Fruit fly (Drosophila melanogaster) whole organism, embryonic: ENCODE measurements around the gene CG15882.

Experiments used
- CG1832 ChIP-seq: fragments of 200-800 bp; sonication (Bioruptor generic); optimal IDR thresholded peaks from 2 replicates; lab custom pipeline; 2017; ENCODE audit warnings: missing biosample characterization, mild to moderate bottlenecking, missing genetic modification characterization, inconsistent platforms
- CG18764 ChIP-seq: fragments of 200-800 bp; sonication (Bioruptor generic); optimal IDR thresholded peaks from 3 replicates; lab custom pipeline; 2016; ENCODE audit warnings: missing biosample characterization, missing genetic modification characterization
- CG4617 ChIP-seq: fragments of 200-800 bp; sonication (Bioruptor generic); optimal IDR thresholded peaks from 3 replicates; lab custom pipeline; 2016; ENCODE audit warnings: missing biosample characterization, missing genetic modification characterization, borderline replicate concordance
- D ChIP-seq, 2 experiments: fragments of 200-800 bp in 1 of 2; fragments of >200 bp in 1 of 2; sonication (Bioruptor generic) in 1 of 2; optimal IDR thresholded peaks; 2 replicates in 1 of 2; 3 replicates in 1 of 2; lab custom pipeline; 2017; ENCODE audit warnings: mild to moderate bottlenecking in 1 of 2, missing biosample characterization in 1 of 2, missing genetic modification characterization in 1 of 2, missing genetic modification reagents in 1 of 2
- Lpt ChIP-seq: fragments of >200 bp; optimal IDR thresholded peaks from 2 replicates; lab custom pipeline; 2018; ENCODE audit warnings: missing biosample characterization, missing genetic modification characterization
- MESR4 ChIP-seq: fragments of 200-800 bp; sonication (Bioruptor generic); optimal IDR thresholded peaks from 2 replicates; lab custom pipeline; 2018; ENCODE audit warnings: missing biosample characterization, mild to moderate bottlenecking, missing genetic modification characterization, moderate library complexity
- hth ChIP-seq: fragments of >200 bp; optimal IDR thresholded peaks from 2 replicates; lab custom pipeline; 2017; ENCODE audit warnings: inconsistent platforms
- ind ChIP-seq: fragments of 200-800 bp; sonication (Bioruptor generic); optimal IDR thresholded peaks from 3 replicates; lab custom pipeline; 2016; ENCODE audit warnings: missing biosample characterization, missing genetic modification characterization
- insv ChIP-seq, 2 experiments: fragments of 200-800 bp; sonication (Bioruptor generic); optimal IDR thresholded peaks; 3 replicates each; lab custom pipeline; 2016 to 2018; ENCODE audit warnings: missing biosample characterization in 2 of 2, missing genetic modification characterization in 2 of 2
- maf-S ChIP-seq: fragments of 200-800 bp; sonication (Bioruptor generic); optimal IDR thresholded peaks from 2 replicates; lab custom pipeline; 2016; ENCODE audit warnings: missing biosample characterization, missing genetic modification characterization
- sna ChIP-seq: fragments of 200-800 bp; sonication (Bioruptor generic); IDR thresholded peaks from 2 replicates; pipeline ENCODE4 v1.3.6; 2022; ENCODE audit warnings: missing biosample characterization, missing genetic modification characterization; ENCODE audit not compliant: partially characterized antibody
- stc ChIP-seq: fragments of 200-800 bp; sonication (Bioruptor generic); IDR thresholded peaks from 2 replicates; pipeline ENCODE4 v1.3.6; 2022; ENCODE audit warnings: missing biosample characterization, missing genetic modification characterization
- zfh2 ChIP-seq: fragments of 200-800 bp; sonication (Bioruptor generic); optimal IDR thresholded peaks from 2 replicates; lab custom pipeline; 2016; ENCODE audit warnings: missing biosample characterization, missing genetic modification characterization

DNA sequence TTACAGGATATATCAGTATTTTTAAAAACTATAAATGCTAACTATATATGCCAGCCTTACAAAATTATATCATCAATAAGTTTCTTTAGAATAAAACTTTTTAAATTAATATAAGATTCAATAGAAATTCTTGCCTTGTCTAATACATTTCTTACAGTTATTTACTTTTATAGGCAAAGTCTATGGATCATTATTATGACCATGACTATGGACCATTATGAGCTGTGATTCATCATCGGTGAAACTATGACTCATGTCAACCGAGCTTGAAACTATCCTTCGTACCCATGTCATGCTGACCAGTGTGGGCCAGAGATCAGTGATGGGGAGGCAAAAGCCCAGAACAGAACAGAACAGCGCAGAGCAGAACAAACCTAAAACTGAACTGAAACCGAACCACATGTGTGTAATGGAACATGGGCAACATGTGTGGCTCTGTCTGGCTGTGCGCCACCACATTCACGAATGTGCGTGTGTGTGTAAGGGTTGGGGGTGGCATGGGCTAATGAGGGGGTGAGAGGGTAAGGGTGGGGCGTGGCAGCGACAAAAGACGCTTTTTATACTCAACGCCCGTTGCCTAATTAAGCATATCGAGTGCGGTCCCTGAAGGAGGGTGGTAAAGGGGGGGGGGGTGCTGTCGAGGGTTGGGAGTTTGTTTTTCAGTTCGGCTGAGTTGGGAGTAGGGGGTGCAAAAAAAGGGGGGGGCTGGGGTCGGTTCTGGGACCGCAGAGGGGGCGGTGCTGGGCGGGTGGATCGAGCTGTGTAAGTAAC is 34.5 kb upstream of the CG15882 start:
- TF ChIP-seq Lpt (GFP tag; lab: Kevin White, UChicago) (no peak), sna (GFP tag; lab: Robert Waterston, UW) (no peak), zfh2 (no peak), stc (GFP tag; lab: Robert Waterston, UW) (no peak), MESR4 (no peak), ind (no peak), CG1832 (GFP tag; lab: Kevin White, UChicago) (no peak), hth (lab: Kevin White, UChicago) (no peak), CG18764 (GFP tag; lab: Kevin White, UChicago) (no peak), maf-S (GFP tag; lab: Kevin White, UChicago) (no peak), CG4617 (GFP tag; lab: Kevin White, UChicago) (no peak), D (optimal IDR thresholded peaks at IDR 0.05; lab: Kevin White, UChicago) (no peak), D (GFP tag; optimal IDR thresholded peaks at IDR 0.05; lab: Kevin White, UChicago) (no peak), insv (GFP tag; optimal IDR thresholded peaks at IDR 0.05; lab: Kevin White, UChicago) (no peak)
